Worm (Caenorhabditis elegans) whole organism, L4/young adult: Measurements from ENCODE around the gene col-118.

Experiments
- dao-5 ChIP-seq: sonication (generic microtip); optimal IDR thresholded peaks from 2 replicates; lab custom pipeline; 2016; ENCODE audit warnings: missing genotype, missing genetic modification characterization, moderate library complexity, missing compliant biosample characterization
- him-1 ChIP-seq: sonication (generic microtip); optimal IDR thresholded peaks from 2 replicates; lab custom pipeline; 2016; ENCODE audit warnings: missing genotype, missing genetic modification reagents, missing genetic modification characterization, missing compliant biosample characterization

DNA sequence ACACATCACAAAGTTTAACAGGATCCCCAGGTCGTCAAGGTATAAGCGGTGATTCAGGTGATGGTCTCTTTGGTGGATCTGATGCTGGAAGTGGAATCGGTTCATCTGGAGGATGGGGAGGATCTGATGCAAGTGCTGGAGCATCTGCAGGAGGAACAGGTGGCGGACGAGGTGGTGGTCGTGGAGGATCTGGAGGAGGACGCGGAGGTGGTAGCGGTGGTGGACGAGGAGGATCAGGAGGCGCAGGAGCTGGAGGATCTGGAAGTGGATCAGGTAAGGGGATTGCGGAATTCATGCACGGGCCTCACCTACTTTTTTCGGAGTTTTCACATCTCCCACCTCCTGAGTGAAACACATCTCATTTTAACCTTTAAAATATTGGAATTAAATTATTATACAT, 31.4 kb upstream of the col-118 start:
- no peak for TF ChIP-seq dao-5 (tag; lab: Kevin White, UChicago)
- TF ChIP-seq him-1 (tag; lab: Kevin White, UChicago): no peak
